Worm (Caenorhabditis elegans): Measurements from ENCODE around the gene nspc-16.

DNA sequence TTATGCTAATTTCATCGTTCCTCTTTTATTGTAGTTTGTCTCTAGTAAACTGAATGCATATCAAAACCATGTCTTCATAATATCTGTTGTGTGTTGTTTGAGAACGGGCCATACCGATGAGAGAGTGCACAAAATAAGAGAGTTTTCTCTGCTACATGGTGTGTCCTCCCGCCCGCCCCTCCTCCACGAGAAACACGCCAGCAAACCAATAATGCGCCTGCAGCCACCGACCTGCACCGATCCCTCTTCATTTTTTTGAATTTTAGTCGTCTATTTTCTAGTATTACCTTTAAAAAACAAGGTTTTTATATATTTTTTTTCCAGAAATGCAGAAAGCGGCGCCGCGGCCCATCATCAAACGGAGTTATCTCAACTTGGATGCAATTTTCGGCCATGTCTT, 43.1 kb upstream of the nspc-16 start, which contains the start of gene gfi-3:
- TF ChIP-seq ztf-4 (tag; optimal IDR thresholded peaks at IDR 0.05) (peak; percentile 57), jun-1 (tag; optimal IDR thresholded peaks at IDR 0.05) (peak; percentile 71), ceh-8 (GFP tag; optimal IDR thresholded peaks at IDR 0.05) (peak; percentile 7), zag-1 (tag; optimal IDR thresholded peaks at IDR 0.05) (no peak), ama-1 (optimal IDR thresholded peaks at IDR 0.05) (no peak), mep-1 (tag; optimal IDR thresholded peaks at IDR 0.05) (peak; percentile 75), alr-1 (tag; optimal IDR thresholded peaks at IDR 0.05; ENCODE audit: borderline replicate concordance) (no peak), ceh-82 (tag; optimal IDR thresholded peaks at IDR 0.05) (peak; percentile 73 to 80 (median 79)), nhr-85 (tag) (peak; percentile 92), unc-62 (GFP tag; optimal IDR thresholded peaks at IDR 0.05) (no peak), lin-35 (GFP tag; optimal IDR thresholded peaks at IDR 0.05) (peak; percentile 72 to 86), egl-27 (tag; optimal IDR thresholded peaks at IDR 0.05) (no peak), aly-2 (tag; optimal IDR thresholded peaks at IDR 0.05) (no peak), nhr-47 (tag; optimal IDR thresholded peaks at IDR 0.05) (peak; percentile 89)
